Fruit fly (Drosophila melanogaster) whole organism, embryonic: ENCODE measurements around the gene atl.

Source experiments
- Bgb ChIP-seq: fragments of 200-800 bp; sonication (Bioruptor generic); IDR thresholded peaks from 2 replicates; pipeline ENCODE4 v1.3.6; 2022; ENCODE audit warnings: missing biosample characterization, missing genetic modification characterization; ENCODE audit not compliant: partially characterized antibody
- CG10462 ChIP-seq: fragments of 200-800 bp; sonication (Bioruptor generic); optimal IDR thresholded peaks from 2 replicates; lab custom pipeline; 2016; ENCODE audit warnings: missing biosample characterization, missing genetic modification characterization
- CG11695 ChIP-seq: fragments of 200-800 bp; sonication (Bioruptor generic); IDR thresholded peaks from 3 replicates; pipeline ENCODE4 v1.3.6; 2022; ENCODE audit warnings: missing biosample characterization, missing genetic modification characterization
- CG12104 ChIP-seq: fragments of 200-800 bp; sonication (Bioruptor generic); optimal IDR thresholded peaks from 3 replicates; lab custom pipeline; 2016; ENCODE audit warnings: missing biosample characterization, missing genetic modification characterization
- CG12391 ChIP-seq: fragments of 200-800 bp; sonication (Bioruptor generic); optimal IDR thresholded peaks from 3 replicates; lab custom pipeline; 2018; ENCODE audit warnings: missing biosample characterization, mild to moderate bottlenecking, missing genetic modification characterization, moderate library complexity
- CG13296 ChIP-seq: fragments of 200-800 bp; sonication (Bioruptor generic); optimal IDR thresholded peaks from 3 replicates; lab custom pipeline; 2018; ENCODE audit warnings: missing biosample characterization, mild to moderate bottlenecking, missing genetic modification characterization
- CG14050 ChIP-seq: fragments of 200-800 bp; sonication (Bioruptor generic); IDR thresholded peaks from 3 replicates; pipeline ENCODE4 v1.3.6; 2022; ENCODE audit warnings: missing biosample characterization, missing genetic modification characterization
- CG16779 ChIP-seq: fragments of 200-800 bp; sonication (Bioruptor generic); IDR thresholded peaks from 2 replicates; pipeline ENCODE4 v1.3.6; 2022; ENCODE audit warnings: missing biosample characterization, missing genetic modification characterization
- CG16863 ChIP-seq: fragments of 200-800 bp; sonication (Bioruptor generic); optimal IDR thresholded peaks from 3 replicates; lab custom pipeline; 2016; ENCODE audit warnings: missing biosample characterization, missing genetic modification characterization
- CG17612 ChIP-seq: fragments of 200-800 bp; sonication (Bioruptor generic); IDR thresholded peaks from 2 replicates; pipeline ENCODE4 v1.3.6; 2022; ENCODE audit warnings: missing biosample characterization, missing genetic modification characterization
- CG2202 ChIP-seq: fragments of 200-800 bp; sonication (Bioruptor generic); optimal IDR thresholded peaks from 2 replicates; lab custom pipeline; 2018; ENCODE audit warnings: missing biosample characterization, mild to moderate bottlenecking, missing genetic modification characterization
- CG31388 ChIP-seq: fragments of 200-800 bp; sonication (Bioruptor generic); optimal IDR thresholded peaks from 2 replicates; lab custom pipeline; 2016; ENCODE audit warnings: missing biosample characterization, missing genetic modification characterization
- CG3281 ChIP-seq: fragments of 200-800 bp; sonication (Bioruptor generic); optimal IDR thresholded peaks from 3 replicates; lab custom pipeline; 2017; ENCODE audit warnings: missing biosample characterization, mild to moderate bottlenecking, missing genetic modification characterization
- CG3847 ChIP-seq: fragments of 200-800 bp; sonication (Bioruptor generic); IDR thresholded peaks from 2 replicates; pipeline ENCODE4 v1.3.6; 2022; ENCODE audit warnings: missing biosample characterization, missing genetic modification characterization
- CG4424 ChIP-seq: fragments of 200-800 bp; sonication (Bioruptor generic); optimal IDR thresholded peaks from 3 replicates; lab custom pipeline; 2016; ENCODE audit warnings: missing biosample characterization, missing genetic modification characterization
- CG4617 ChIP-seq: fragments of 200-800 bp; sonication (Bioruptor generic); optimal IDR thresholded peaks from 3 replicates; lab custom pipeline; 2016; ENCODE audit warnings: missing biosample characterization, missing genetic modification characterization, borderline replicate concordance
- CG6175 ChIP-seq: fragments of 200-800 bp; sonication (Bioruptor generic); IDR thresholded peaks from 3 replicates; pipeline ENCODE4 v1.3.6; 2022; ENCODE audit warnings: missing biosample characterization, missing genetic modification characterization
- CG7745 ChIP-seq: fragments of 200-800 bp; sonication (Bioruptor generic); optimal IDR thresholded peaks from 2 replicates; lab custom pipeline; 2018; ENCODE audit warnings: missing biosample characterization, mild to moderate bottlenecking, missing genetic modification characterization, moderate library complexity
- CG9609 ChIP-seq: fragments of 200-800 bp; sonication (Bioruptor generic); optimal IDR thresholded peaks from 3 replicates; lab custom pipeline; 2016; ENCODE audit warnings: missing biosample characterization, missing genetic modification characterization
- CG9817 ChIP-seq: fragments of 200-800 bp; sonication (Bioruptor generic); optimal IDR thresholded peaks from 2 replicates; lab custom pipeline; 2018; ENCODE audit warnings: missing biosample characterization, mild to moderate bottlenecking, missing genetic modification characterization, moderate library complexity
- D ChIP-seq, 2 experiments: fragments of 200-800 bp in 1 of 2; fragments of >200 bp in 1 of 2; sonication (Bioruptor generic) in 1 of 2; optimal IDR thresholded peaks; 2 replicates in 1 of 2; 3 replicates in 1 of 2; lab custom pipeline; 2017; ENCODE audit warnings: mild to moderate bottlenecking in 1 of 2, missing biosample characterization in 1 of 2, missing genetic modification characterization in 1 of 2, missing genetic modification reagents in 1 of 2
- Ets65A ChIP-seq: fragments of 200-800 bp; sonication (Bioruptor generic); peaks from one replicate; lab custom pipeline; 2016; ENCODE audit warnings: missing biosample characterization, missing genetic modification characterization
- Fer1 ChIP-seq: fragments of 200-800 bp; sonication (Bioruptor generic); optimal IDR thresholded peaks from 2 replicates; lab custom pipeline; 2017; ENCODE audit warnings: missing biosample characterization, mild to moderate bottlenecking, missing genetic modification characterization
- Gug ChIP-seq: fragments of 200-800 bp; sonication (Bioruptor generic); IDR thresholded peaks from 4 replicates; pipeline ENCODE4 v1.3.6; 2022; ENCODE audit warnings: missing biosample characterization, missing genetic modification characterization
- HmgZ ChIP-seq: fragments of 200-800 bp; sonication (Bioruptor generic); optimal IDR thresholded peaks from 2 replicates; lab custom pipeline; 2018; ENCODE audit warnings: missing biosample characterization, mild to moderate bottlenecking, missing genetic modification characterization
- Hsf ChIP-seq: fragments of 200-800 bp; sonication (Bioruptor generic); optimal IDR thresholded peaks from 3 replicates; lab custom pipeline; 2016; ENCODE audit warnings: missing biosample characterization, missing genetic modification characterization
- Kr ChIP-seq: fragments of 200-800 bp; sonication (Bioruptor generic); optimal IDR thresholded peaks from 2 replicates; lab custom pipeline; 2017; ENCODE audit warnings: missing biosample characterization, mild to moderate bottlenecking, missing genetic modification characterization
- Lhr ChIP-seq: fragments of 200-800 bp; sonication (Bioruptor generic); optimal IDR thresholded peaks from 3 replicates; lab custom pipeline; 2017; ENCODE audit warnings: mild to moderate bottlenecking, missing biosample characterization, missing genetic modification reagents, missing genetic modification characterization
- Lpt ChIP-seq: fragments of >200 bp; optimal IDR thresholded peaks from 2 replicates; lab custom pipeline; 2018; ENCODE audit warnings: missing biosample characterization, missing genetic modification characterization
- MBD-R2 ChIP-seq: fragments of 200-800 bp; sonication (Bioruptor generic); IDR thresholded peaks from 2 replicates; pipeline ENCODE4 v1.3.6; 2022; ENCODE audit warnings: missing biosample characterization, missing genetic modification characterization
- Nf-YB ChIP-seq: fragments of 200-800 bp; sonication (Bioruptor generic); optimal IDR thresholded peaks from 3 replicates; lab custom pipeline; 2019; ENCODE audit warnings: missing biosample characterization, mild to moderate bottlenecking, missing genetic modification characterization, moderate library complexity
- Stat92E ChIP-seq, 3 experiments: fragments of >200 bp in 2 of 3; fragments of 200-800 bp in 1 of 3; sonication (Bioruptor generic) in 1 of 3; optimal IDR thresholded peaks; 2 replicates each; lab custom pipeline; 2017 to 2019; ENCODE audit warnings: missing biosample characterization in 3 of 3, missing genetic modification characterization in 3 of 3, mild to moderate bottlenecking in 1 of 3, moderate library complexity in 1 of 3
- Xrp1 ChIP-seq: fragments of 200-800 bp; sonication (Bioruptor generic); IDR thresholded peaks from 2 replicates; pipeline ENCODE4 v1.3.6; 2022; ENCODE audit warnings: missing biosample characterization, missing genetic modification characterization
- al ChIP-seq: fragments of 200-800 bp; sonication (Bioruptor generic); IDR thresholded peaks from 2 replicates; pipeline ENCODE4 v1.3.6; 2022; ENCODE audit warnings: missing biosample characterization, missing genetic modification characterization
- croc ChIP-seq: fragments of 200-800 bp; sonication (Bioruptor generic); conservative IDR thresholded peaks from 3 replicates; pipeline ENCODE4 v1.3.6; 2022; ENCODE audit warnings: missing biosample characterization, missing genetic modification characterization
- eyg ChIP-seq: fragments of 200-800 bp; sonication (Bioruptor generic); optimal IDR thresholded peaks from 3 replicates; lab custom pipeline; 2016; ENCODE audit warnings: missing biosample characterization, missing genetic modification characterization
- fd3F ChIP-seq: fragments of 200-800 bp; sonication (Bioruptor generic); optimal IDR thresholded peaks from 2 replicates; lab custom pipeline; 2018; ENCODE audit warnings: missing biosample characterization, mild to moderate bottlenecking, missing genetic modification characterization, moderate library complexity
- gce ChIP-seq: fragments of 200-800 bp; sonication (Bioruptor generic); IDR thresholded peaks from 3 replicates; pipeline ENCODE4 v1.3.6; 2022; ENCODE audit warnings: missing biosample characterization, missing genetic modification characterization
- gcm2 ChIP-seq: fragments of 200-800 bp; sonication (Bioruptor generic); optimal IDR thresholded peaks from 2 replicates; lab custom pipeline; 2016; ENCODE audit warnings: missing biosample characterization, missing genetic modification characterization
- grn ChIP-seq: fragments of 200-800 bp; sonication (Bioruptor generic); optimal IDR thresholded peaks from 3 replicates; lab custom pipeline; 2017; ENCODE audit warnings: missing biosample characterization, missing genetic modification characterization
- insv ChIP-seq, 2 experiments: fragments of 200-800 bp; sonication (Bioruptor generic); optimal IDR thresholded peaks; 3 replicates each; lab custom pipeline; 2016 to 2018; ENCODE audit warnings: missing biosample characterization in 2 of 2, missing genetic modification characterization in 2 of 2
- klu ChIP-seq: fragments of 200-800 bp; sonication (Bioruptor generic); IDR thresholded peaks from 2 replicates; pipeline ENCODE4 v1.3.6; 2022; ENCODE audit warnings: missing biosample characterization, missing genetic modification characterization
- knrl ChIP-seq: fragments of 200-800 bp; sonication (Bioruptor generic); IDR thresholded peaks from 3 replicates; pipeline ENCODE4 v1.3.6; 2022; ENCODE audit warnings: missing biosample characterization, missing genetic modification characterization; ENCODE audit not compliant: partially characterized antibody
- lbe ChIP-seq: fragments of 200-800 bp; sonication (Bioruptor generic); optimal IDR thresholded peaks from 2 replicates; lab custom pipeline; 2016; ENCODE audit warnings: missing biosample characterization, mild to moderate bottlenecking, missing genetic modification characterization
- luna ChIP-seq: fragments of 200-800 bp; sonication (Bioruptor generic); optimal IDR thresholded peaks from 2 replicates; lab custom pipeline; 2016; ENCODE audit warnings: missing biosample characterization, missing genetic modification characterization
- pum ChIP-seq: fragments of 200-800 bp; sonication (Bioruptor generic); optimal IDR thresholded peaks from 2 replicates; lab custom pipeline; 2016; ENCODE audit warnings: missing biosample characterization, missing genetic modification characterization
- ro ChIP-seq: fragments of 200-800 bp; sonication (Bioruptor generic); IDR thresholded peaks from 2 replicates; pipeline ENCODE4 v1.3.6; 2022; ENCODE audit warnings: missing biosample characterization, missing genetic modification characterization
- sob ChIP-seq: fragments of 200-800 bp; sonication (Bioruptor generic); IDR thresholded peaks from 2 replicates; pipeline ENCODE4 v1.3.6; 2022; ENCODE audit warnings: missing biosample characterization, missing genetic modification characterization
- vnd ChIP-seq: fragments of 200-800 bp; sonication (Bioruptor generic); IDR thresholded peaks from 3 replicates; pipeline ENCODE4 v1.3.6; 2022; ENCODE audit warnings: missing biosample characterization, missing genetic modification characterization; ENCODE audit not compliant: partially characterized antibody
- zf30C ChIP-seq: fragments of 200-800 bp; sonication (Bioruptor generic); optimal IDR thresholded peaks from 3 replicates; lab custom pipeline; 2018; ENCODE audit warnings: missing biosample characterization, mild to moderate bottlenecking, missing genetic modification characterization

The atl gene

DNA sequence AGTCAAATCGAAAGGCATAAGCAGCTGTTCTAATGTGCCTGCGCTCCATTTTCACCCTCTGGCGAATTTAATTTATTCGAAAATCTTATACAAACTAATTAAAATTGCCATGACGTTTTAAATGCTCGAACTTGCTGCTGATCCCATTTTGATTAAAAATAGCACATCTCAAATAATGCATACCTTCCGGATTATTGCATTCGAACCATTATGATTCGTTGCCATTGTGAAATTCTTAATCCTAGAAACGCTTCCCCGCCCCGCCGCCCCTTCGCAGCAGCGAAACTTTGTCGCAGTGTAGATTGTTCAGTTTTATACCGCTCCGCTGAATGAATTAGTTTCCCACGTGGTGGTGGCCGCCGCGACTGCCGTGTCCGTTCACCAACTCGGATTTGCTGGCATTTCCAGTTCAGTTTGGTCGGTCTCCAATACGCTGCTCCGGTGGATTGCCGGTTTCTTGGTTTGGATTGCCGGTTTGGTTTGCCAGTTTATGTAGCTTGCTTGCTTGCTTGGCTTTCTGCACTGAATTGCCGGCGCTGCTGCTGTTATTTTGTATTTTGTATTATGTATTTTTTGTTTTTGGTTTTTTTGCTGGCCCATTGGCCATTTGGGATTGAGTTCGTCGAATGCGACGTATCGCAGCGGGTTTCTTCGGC, 26.8 kb upstream of the atl start (continued):
- TF ChIP-seq CG11695 (GFP tag; lab: Robert Waterston, UW): peak; percentile 43; the same call in 1 of the 3 replicates
- peak; percentile 0 for TF ChIP-seq CG16863 (GFP tag; lab: Kevin White, UChicago)
- no peak for TF ChIP-seq CG17612 (GFP tag; lab: Robert Waterston, UW)
- no peak for TF ChIP-seq Lpt (GFP tag; lab: Kevin White, UChicago)
- no peak for TF ChIP-seq grn
- TF ChIP-seq Hsf (GFP tag; lab: Kevin White, UChicago): peak; percentile 7
- TF ChIP-seq Gug (GFP tag; lab: Robert Waterston, UW): peak; percentile 34; the same call in 1 of the 4 replicates
- TF ChIP-seq Stat92E (GFP tag; optimal IDR thresholded peaks at IDR 0.05; lab: Kevin White, UChicago): no peak
- TF ChIP-seq luna (GFP tag; lab: Kevin White, UChicago): no peak
- no peak for TF ChIP-seq ro (GFP tag; lab: Robert Waterston, UW)
- no peak for TF ChIP-seq Xrp1 (GFP tag; lab: Robert Waterston, UW)
- TF ChIP-seq CG12104 (GFP tag; lab: Kevin White, UChicago): no peak
- TF ChIP-seq eyg (GFP tag; lab: Kevin White, UChicago): no peak
- no peak for TF ChIP-seq vnd (GFP tag; lab: Robert Waterston, UW)
- 0 out of 3 replicates have a peak, but pooled peaks have one; percentile 43 for TF ChIP-seq CG6175 (GFP tag; lab: Robert Waterston, UW)
- no peak for TF ChIP-seq klu (GFP tag; lab: Robert Waterston, UW)
- TF ChIP-seq zf30C: peak; percentile 36
- no peak for TF ChIP-seq MBD-R2 (GFP tag; lab: Robert Waterston, UW)
- no peak for TF ChIP-seq croc (GFP tag; lab: Robert Waterston, UW)
- TF ChIP-seq insv (GFP tag; optimal IDR thresholded peaks at IDR 0.05; lab: Kevin White, UChicago): no peak
- no peak for TF ChIP-seq gcm2
- TF ChIP-seq Lhr: no peak
- TF ChIP-seq lbe (GFP tag; lab: Kevin White, UChicago): no peak
- no peak for TF ChIP-seq CG14050 (GFP tag; lab: Robert Waterston, UW)
- TF ChIP-seq al (GFP tag; lab: Robert Waterston, UW): no peak
- TF ChIP-seq CG12391: peak; percentile 22
- no peak for TF ChIP-seq CG16779 (GFP tag; lab: Robert Waterston, UW)
- no peak for TF ChIP-seq CG3847
- TF ChIP-seq sob: no peak
- no peak for TF ChIP-seq knrl (GFP tag; lab: Robert Waterston, UW)
- no peak for TF ChIP-seq CG9817 (tag; lab: Kevin White, UChicago)
- TF ChIP-seq CG13296: no peak
- no peak for TF ChIP-seq CG4617 (GFP tag; lab: Kevin White, UChicago)
- TF ChIP-seq pum: no peak
- TF ChIP-seq Nf-YB (GFP tag; lab: Kevin White, UChicago): no peak
- no peak for TF ChIP-seq Bgb (GFP tag; lab: Robert Waterston, UW)
- TF ChIP-seq Fer1: peak; percentile 21
- TF ChIP-seq CG2202 (tag; lab: Kevin White, UChicago): no peak
- TF ChIP-seq CG3281 (GFP tag; lab: Kevin White, UChicago): no peak
- peak; percentile 21 for TF ChIP-seq CG9609 (GFP tag; lab: Kevin White, UChicago)
- TF ChIP-seq D (optimal IDR thresholded peaks at IDR 0.05; lab: Kevin White, UChicago): no peak
- TF ChIP-seq D (GFP tag; optimal IDR thresholded peaks at IDR 0.05; lab: Kevin White, UChicago): peak; percentile 40
- TF ChIP-seq CG7745 (tag; lab: Kevin White, UChicago): no peak
- TF ChIP-seq fd3F (GFP tag; lab: Kevin White, UChicago): no peak
- no peak for TF ChIP-seq HmgZ (tag; lab: Kevin White, UChicago)
- TF ChIP-seq CG31388 (GFP tag; lab: Kevin White, UChicago): no peak
- TF ChIP-seq Ets65A (GFP tag; lab: Kevin White, UChicago): peak; percentile 86
- no peak for TF ChIP-seq CG10462 (GFP tag; lab: Kevin White, UChicago)
- TF ChIP-seq Kr (GFP tag; lab: Kevin White, UChicago): no peak
- TF ChIP-seq CG4424 (GFP tag; lab: Kevin White, UChicago): no peak
- TF ChIP-seq gce (GFP tag; lab: Robert Waterston, UW): no peak
